Worm (Caenorhabditis elegans): ENCODE results near the gene hyl-1.

The hyl-1 gene

DNA sequence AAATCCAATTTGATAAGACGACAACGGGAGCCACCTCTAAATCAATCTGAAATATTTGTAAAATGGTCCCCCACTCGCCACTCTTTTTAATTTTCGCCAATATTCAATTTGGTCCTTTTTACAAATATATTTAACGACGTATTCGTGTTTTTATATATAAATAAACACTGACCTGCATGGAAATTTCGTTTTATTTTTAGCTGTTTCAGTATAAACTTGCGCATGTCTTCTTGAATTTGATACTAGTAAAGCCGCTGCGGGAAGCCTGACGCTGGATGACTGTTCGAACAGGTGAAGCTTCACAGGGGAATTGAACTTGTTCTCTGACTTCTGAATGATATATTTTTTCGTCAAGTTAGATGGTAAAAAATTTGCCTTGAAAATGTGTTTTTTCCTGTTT, 24.4 kb upstream of the hyl-1 start:
- TF ChIP-seq bed-3 (GFP tag; optimal IDR thresholded peaks at IDR 0.05) (no peak), tbx-8 (GFP tag; optimal IDR thresholded peaks at IDR 0.05) (no peak), unc-120 (tag; optimal IDR thresholded peaks at IDR 0.05; ENCODE audit: poor library complexity, severe bottlenecking) (no peak), nhr-2 (tag; optimal IDR thresholded peaks at IDR 0.05) (no peak), nhr-28 (tag; optimal IDR thresholded peaks at IDR 0.05) (no peak), mls-2 (tag; optimal IDR thresholded peaks at IDR 0.05) (no peak), ceh-43 (GFP tag; optimal IDR thresholded peaks at IDR 0.05) (no peak), nhr-76 (tag; optimal IDR thresholded peaks at IDR 0.05) (no peak), sem-2 (GFP tag; optimal IDR thresholded peaks at IDR 0.05) (no peak)

DNA sequence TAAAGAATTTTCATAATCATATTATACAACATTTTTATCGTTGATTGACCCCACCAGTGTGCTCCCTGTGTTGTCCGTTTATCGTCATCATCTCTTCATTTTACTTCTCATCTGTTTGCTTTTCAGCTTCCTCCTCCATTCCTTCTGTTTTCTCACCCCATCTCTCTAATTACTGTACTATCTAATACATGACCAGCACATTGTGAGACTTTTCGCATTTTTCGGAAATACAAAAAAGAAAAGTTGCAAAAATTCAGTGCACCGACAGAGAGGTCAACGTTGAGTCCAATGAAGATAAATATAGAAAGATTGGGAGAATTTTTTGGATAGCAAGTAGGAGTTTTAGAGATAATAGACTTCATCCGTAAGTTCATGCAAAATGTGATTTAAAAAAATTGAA, 19.0 kb upstream of the hyl-1 start:
- no peak for TF ChIP-seq lin-32 (GFP tag; optimal IDR thresholded peaks at IDR 0.05)
- no peak for TF ChIP-seq nhr-76 (tag; optimal IDR thresholded peaks at IDR 0.05)
- no peak for TF ChIP-seq blmp-1 (tag; optimal IDR thresholded peaks at IDR 0.05)
- no peak for TF ChIP-seq ztf-11 (tag; optimal IDR thresholded peaks at IDR 0.05)
- TF ChIP-seq elt-1 (tag; optimal IDR thresholded peaks at IDR 0.05; ENCODE audit: borderline replicate concordance, insufficient read depth): no peak
- TF ChIP-seq nhr-237 (tag; optimal IDR thresholded peaks at IDR 0.05): no peak

ce11 chrIV:8520594-8520993, 18.3 kb upstream of the hyl-1 start, which contains the start of gene pkg-2:
TSS of gene pkg-2 (plus strand) at chrIV:8520894.
- TF ChIP-seq mls-2 (tag; optimal IDR thresholded peaks at IDR 0.05) (no peak), zip-8 (tag; optimal IDR thresholded peaks at IDR 0.05) (no peak), ztf-11 (tag; optimal IDR thresholded peaks at IDR 0.05) (no peak), nhr-76 (tag; optimal IDR thresholded peaks at IDR 0.05) (no peak), ceh-83 (GFP tag; optimal IDR thresholded peaks at IDR 0.05) (no peak), snpc-4 (tag; optimal IDR thresholded peaks at IDR 0.05) (no peak), mep-1 (tag; optimal IDR thresholded peaks at IDR 0.05) (no peak), pha-4 (tag; optimal IDR thresholded peaks at IDR 0.05) (no peak), drap-1 (GFP tag; optimal IDR thresholded peaks at IDR 0.05) (no peak), ham-2 (GFP tag; optimal IDR thresholded peaks at IDR 0.05) (no peak), blmp-1 (tag; optimal IDR thresholded peaks at IDR 0.05) (no peak), lsy-2 (tag; optimal IDR thresholded peaks at IDR 0.05) (no peak), tbx-8 (GFP tag; optimal IDR thresholded peaks at IDR 0.05) (no peak), lin-32 (GFP tag; optimal IDR thresholded peaks at IDR 0.05) (no peak), nhr-28 (tag; optimal IDR thresholded peaks at IDR 0.05) (no peak), cnd-1 (tag; optimal IDR thresholded peaks at IDR 0.05) (no peak), M03D4.4 (tag; optimal IDR thresholded peaks at IDR 0.05) (no peak), sptf-1 (tag; optimal IDR thresholded peaks at IDR 0.05) (no peak), unc-62 (GFP tag; optimal IDR thresholded peaks at IDR 0.05) (no peak), lin-13 (tag; optimal IDR thresholded peaks at IDR 0.05) (no peak)

DNA sequence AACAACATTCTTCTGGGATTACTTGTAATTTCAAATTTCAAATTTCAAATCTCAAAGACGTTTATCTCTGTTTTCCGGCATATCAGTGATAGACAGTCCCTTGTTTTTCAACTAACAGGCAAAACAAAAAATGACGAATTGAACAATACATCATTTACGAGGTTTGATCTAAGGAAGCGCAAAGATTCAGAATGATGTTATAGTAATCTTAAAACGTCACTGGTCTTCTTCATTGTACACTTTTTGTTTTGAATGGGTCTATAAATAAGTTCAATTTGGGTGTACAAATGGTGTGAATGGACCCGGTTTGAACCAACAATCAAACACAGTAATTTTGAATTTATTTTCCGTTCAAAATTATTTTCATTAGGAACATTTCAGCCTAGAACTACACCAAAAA, 14.9 kb upstream of the hyl-1 start:
- no peak for TF ChIP-seq hlh-1 (tag; optimal IDR thresholded peaks at IDR 0.05)
- TF ChIP-seq ham-2 (GFP tag; optimal IDR thresholded peaks at IDR 0.05): no peak
- no peak for TF ChIP-seq elt-1 (tag; optimal IDR thresholded peaks at IDR 0.05; ENCODE audit: borderline replicate concordance, insufficient read depth)
- TF ChIP-seq bed-3 (GFP tag; optimal IDR thresholded peaks at IDR 0.05): no peak
- TF ChIP-seq unc-39 (tag; optimal IDR thresholded peaks at IDR 0.05): no peak
- TF ChIP-seq lin-32 (GFP tag; optimal IDR thresholded peaks at IDR 0.05): no peak
- no peak for TF ChIP-seq ceh-83 (GFP tag; optimal IDR thresholded peaks at IDR 0.05)
- no peak for TF ChIP-seq elt-3 (tag; optimal IDR thresholded peaks at IDR 0.05)
- no peak for TF ChIP-seq lsy-2 (tag; optimal IDR thresholded peaks at IDR 0.05)
- no peak for TF ChIP-seq nhr-28 (tag; optimal IDR thresholded peaks at IDR 0.05)
- TF ChIP-seq sptf-1 (tag; optimal IDR thresholded peaks at IDR 0.05): no peak
- no peak for TF ChIP-seq M03D4.4 (tag; optimal IDR thresholded peaks at IDR 0.05)

DNA sequence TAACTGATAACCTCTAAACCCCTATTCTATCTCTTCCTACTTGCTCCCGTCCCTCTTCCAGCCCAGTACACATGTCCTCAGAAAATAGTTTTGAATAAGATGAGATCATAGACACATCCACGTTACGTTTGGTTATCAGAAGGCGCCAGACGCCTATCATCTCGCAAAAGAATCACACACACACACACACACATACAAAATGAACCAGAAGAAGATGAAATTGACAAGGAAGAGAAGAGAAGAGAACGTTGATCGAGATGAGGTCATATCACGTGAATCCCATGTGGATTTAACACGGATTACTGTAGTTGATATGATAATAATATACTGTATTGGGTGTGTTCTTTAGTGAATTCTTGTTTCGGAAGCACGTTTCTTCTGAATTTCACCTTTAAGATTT, 12.9 kb upstream of the hyl-1 start:
- no peak for TF ChIP-seq snpc-4 (tag; optimal IDR thresholded peaks at IDR 0.05)
- peak; percentile 70 for TF ChIP-seq unc-62 (GFP tag; optimal IDR thresholded peaks at IDR 0.05)
- peak; percentile 55 for TF ChIP-seq hlh-1 (tag; optimal IDR thresholded peaks at IDR 0.05)
- TF ChIP-seq unc-120 (tag; optimal IDR thresholded peaks at IDR 0.05; ENCODE audit: poor library complexity, severe bottlenecking): peak; percentile 47

DNA sequence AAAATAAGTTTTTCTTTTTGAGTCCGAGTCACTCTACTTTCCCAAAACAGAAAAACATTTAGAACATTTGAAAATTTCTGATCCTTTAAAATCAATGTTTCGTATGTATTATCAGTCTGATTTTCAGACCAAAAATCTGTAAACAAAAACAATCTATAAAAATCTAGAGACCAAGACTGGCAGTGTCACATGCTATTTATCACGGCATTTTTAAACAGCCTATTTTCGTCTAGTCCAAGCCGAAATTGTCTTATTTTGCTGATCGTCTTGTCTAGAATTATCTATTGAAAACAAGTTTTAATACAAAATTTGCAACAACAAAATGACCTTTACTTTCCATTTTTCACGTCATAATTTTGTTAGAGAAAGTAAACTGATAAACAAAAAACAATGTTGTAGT, 12.3 kb upstream of the hyl-1 start:
- no peak for TF ChIP-seq ceh-39 (tag; optimal IDR thresholded peaks at IDR 0.05)
